Fruit fly (Drosophila melanogaster) whole organism, embryonic: ENCODE results near the gene CG13392.

Source experiments
- Bgb ChIP-seq: fragments of 200-800 bp; sonication (Bioruptor generic); IDR thresholded peaks from 2 replicates; pipeline ENCODE4 v1.3.6; 2022; ENCODE audit warnings: missing biosample characterization, missing genetic modification characterization; ENCODE audit not compliant: partially characterized antibody
- CG11247 ChIP-seq: fragments of 200-800 bp; sonication (Bioruptor generic); IDR thresholded peaks from 2 replicates; pipeline ENCODE4 v1.3.6; 2022; ENCODE audit warnings: missing biosample characterization, missing genetic modification characterization
- CG11398 ChIP-seq: fragments of 200-800 bp; sonication (Bioruptor generic); optimal IDR thresholded peaks from 2 replicates; lab custom pipeline; 2016; ENCODE audit warnings: missing biosample characterization, missing genetic modification characterization
- CG12071 ChIP-seq: fragments of 200-800 bp; sonication (Bioruptor generic); optimal IDR thresholded peaks from 3 replicates; lab custom pipeline; 2018; ENCODE audit warnings: missing biosample characterization, mild to moderate bottlenecking, missing genetic modification characterization
- CG12104 ChIP-seq: fragments of 200-800 bp; sonication (Bioruptor generic); optimal IDR thresholded peaks from 3 replicates; lab custom pipeline; 2016; ENCODE audit warnings: missing biosample characterization, missing genetic modification characterization
- CG13123 ChIP-seq: fragments of 200-800 bp; sonication (Bioruptor generic); optimal IDR thresholded peaks from 2 replicates; lab custom pipeline; 2016; ENCODE audit warnings: missing biosample characterization, missing genetic modification characterization
- CG14050 ChIP-seq: fragments of 200-800 bp; sonication (Bioruptor generic); IDR thresholded peaks from 3 replicates; pipeline ENCODE4 v1.3.6; 2022; ENCODE audit warnings: missing biosample characterization, missing genetic modification characterization
- CG16779 ChIP-seq: fragments of 200-800 bp; sonication (Bioruptor generic); IDR thresholded peaks from 2 replicates; pipeline ENCODE4 v1.3.6; 2022; ENCODE audit warnings: missing biosample characterization, missing genetic modification characterization
- CG17385 ChIP-seq: fragments of 200-800 bp; sonication (Bioruptor generic); optimal IDR thresholded peaks from 3 replicates; lab custom pipeline; 2018; ENCODE audit warnings: missing biosample characterization, mild to moderate bottlenecking, missing genetic modification characterization
- CG31224 ChIP-seq: fragments of 200-800 bp; sonication (Bioruptor generic); IDR thresholded peaks from 2 replicates; pipeline ENCODE4 v1.3.6; 2022; ENCODE audit warnings: missing biosample characterization, missing genetic modification characterization
- CG3281 ChIP-seq: fragments of 200-800 bp; sonication (Bioruptor generic); optimal IDR thresholded peaks from 3 replicates; lab custom pipeline; 2017; ENCODE audit warnings: missing biosample characterization, mild to moderate bottlenecking, missing genetic modification characterization
- CG33557 ChIP-seq: fragments of 200-800 bp; sonication (Bioruptor generic); optimal IDR thresholded peaks from 2 replicates; lab custom pipeline; 2019; ENCODE audit warnings: missing biosample characterization, mild to moderate bottlenecking, missing genetic modification characterization, moderate library complexity
- CG3407 ChIP-seq: fragments of 200-800 bp; sonication (Bioruptor generic); optimal IDR thresholded peaks from 2 replicates; lab custom pipeline; 2018; ENCODE audit warnings: missing biosample characterization, mild to moderate bottlenecking, missing genetic modification characterization
- CG4360 ChIP-seq: fragments of 200-800 bp; sonication (Bioruptor generic); IDR thresholded peaks from 2 replicates; pipeline ENCODE4 v1.3.6; 2022; ENCODE audit warnings: missing biosample characterization, missing genetic modification characterization
- CG43689 ChIP-seq: fragments of 200-800 bp; sonication (Bioruptor generic); IDR thresholded peaks from 2 replicates; pipeline ENCODE4 v1.3.6; 2022; ENCODE audit warnings: missing biosample characterization, missing genetic modification characterization
- CG4820 ChIP-seq: fragments of 200-800 bp; sonication (Bioruptor generic); optimal IDR thresholded peaks from 3 replicates; lab custom pipeline; 2016; ENCODE audit warnings: missing biosample characterization, missing genetic modification characterization
- CG5180 ChIP-seq: fragments of 200-800 bp; sonication (Bioruptor generic); optimal IDR thresholded peaks from 3 replicates; lab custom pipeline; 2017; ENCODE audit warnings: missing biosample characterization, missing genetic modification characterization, mild to moderate bottlenecking, moderate library complexity, missing genetic modification reagents
- CG8281 ChIP-seq: fragments of 200-800 bp; sonication (Bioruptor generic); optimal IDR thresholded peaks from 2 replicates; lab custom pipeline; 2018; ENCODE audit warnings: missing biosample characterization, mild to moderate bottlenecking, missing genetic modification characterization, moderate library complexity
- CkIIα-i1 ChIP-seq: fragments of 200-800 bp; sonication (Bioruptor generic); IDR thresholded peaks from 2 replicates; pipeline ENCODE4 v1.3.6; 2022; ENCODE audit warnings: missing biosample characterization, missing genetic modification characterization
- Drgx ChIP-seq: fragments of 200-800 bp; sonication (Bioruptor generic); IDR thresholded peaks from 2 replicates; pipeline ENCODE4 v1.3.6; 2022; ENCODE audit warnings: missing biosample characterization, missing genetic modification characterization
- Fer1 ChIP-seq: fragments of 200-800 bp; sonication (Bioruptor generic); optimal IDR thresholded peaks from 2 replicates; lab custom pipeline; 2017; ENCODE audit warnings: missing biosample characterization, mild to moderate bottlenecking, missing genetic modification characterization
- Hr39 ChIP-seq: fragments of >200 bp; optimal IDR thresholded peaks from 2 replicates; lab custom pipeline; 2017
- Lpt ChIP-seq: fragments of >200 bp; optimal IDR thresholded peaks from 2 replicates; lab custom pipeline; 2018; ENCODE audit warnings: missing biosample characterization, missing genetic modification characterization
- Med ChIP-seq: fragments of 200-800 bp; sonication (Bioruptor generic); peaks from one replicate; lab custom pipeline; 2016; ENCODE audit warnings: missing biosample characterization, missing genetic modification characterization, mild to moderate bottlenecking, inconsistent platforms, moderate library complexity
- Nf-YA ChIP-seq: fragments of 200-800 bp; sonication (Bioruptor generic); IDR thresholded peaks from 2 replicates; pipeline ENCODE4 v1.3.6; 2022; ENCODE audit warnings: missing biosample characterization, missing genetic modification characterization
- Oaz ChIP-seq: fragments of 200-800 bp; sonication (Bioruptor generic); IDR thresholded peaks from 2 replicates; pipeline ENCODE4 v1.3.6; 2022; ENCODE audit warnings: missing biosample characterization, missing genetic modification characterization
- Pdp1 ChIP-seq, 2 experiments: fragments of 200-800 bp; sonication (Bioruptor generic); optimal IDR thresholded peaks; 3 replicates each; lab custom pipeline; 2016; ENCODE audit warnings: missing biosample characterization in 2 of 2, missing genetic modification characterization in 2 of 2, mild to moderate bottlenecking in 1 of 2, moderate library complexity in 1 of 2
- Rx ChIP-seq: fragments of 200-800 bp; sonication (Bioruptor generic); IDR thresholded peaks from 2 replicates; pipeline ENCODE4 v1.3.6; 2022; ENCODE audit warnings: missing biosample characterization, missing genetic modification characterization
- Six4 ChIP-seq: fragments of 200-800 bp; sonication (Bioruptor generic); optimal IDR thresholded peaks from 2 replicates; lab custom pipeline; 2016; ENCODE audit warnings: missing biosample characterization, missing genetic modification characterization
- abd-A ChIP-seq: fragments of 200-800 bp; sonication (Bioruptor generic); optimal IDR thresholded peaks from 3 replicates; lab custom pipeline; 2019; ENCODE audit warnings: missing biosample characterization, mild to moderate bottlenecking, missing genetic modification characterization, moderate library complexity
- bcd ChIP-seq: fragments of 200-800 bp; sonication (Bioruptor generic); optimal IDR thresholded peaks from 2 replicates; lab custom pipeline; 2017; ENCODE audit warnings: missing biosample characterization, mild to moderate bottlenecking, missing genetic modification characterization
- bowl ChIP-seq: fragments of 200-800 bp; sonication (Bioruptor generic); IDR thresholded peaks from 2 replicates; pipeline ENCODE4 v1.3.6; 2022; ENCODE audit warnings: missing biosample characterization, missing genetic modification characterization
- corto ChIP-seq: fragments of 200-800 bp; sonication (Bioruptor generic); optimal IDR thresholded peaks from 2 replicates; lab custom pipeline; 2016; ENCODE audit warnings: missing biosample characterization, mild to moderate bottlenecking, missing genetic modification characterization, moderate library complexity
- crol ChIP-seq: fragments of 200-800 bp; sonication (Bioruptor generic); IDR thresholded peaks from 2 replicates; pipeline ENCODE4 v1.3.6; 2022; ENCODE audit warnings: missing biosample characterization, missing genetic modification characterization
- dysf ChIP-seq: fragments of 200-800 bp; sonication (Bioruptor generic); IDR thresholded peaks from 3 replicates; pipeline ENCODE4 v1.3.6; 2022; ENCODE audit warnings: missing biosample characterization, missing genetic modification characterization
- ems ChIP-seq: fragments of 200-800 bp; sonication (Bioruptor generic); optimal IDR thresholded peaks from 3 replicates; lab custom pipeline; 2016; ENCODE audit warnings: missing biosample characterization, missing genetic modification characterization
- gce ChIP-seq: fragments of 200-800 bp; sonication (Bioruptor generic); IDR thresholded peaks from 3 replicates; pipeline ENCODE4 v1.3.6; 2022; ENCODE audit warnings: missing biosample characterization, missing genetic modification characterization
- gsb-n ChIP-seq: fragments of 200-800 bp; sonication (Bioruptor generic); optimal IDR thresholded peaks from 3 replicates; lab custom pipeline; 2018; ENCODE audit warnings: missing biosample characterization, mild to moderate bottlenecking, missing genetic modification characterization
- jing ChIP-seq: fragments of 200-800 bp; sonication (Bioruptor generic); optimal IDR thresholded peaks from 2 replicates; lab custom pipeline; 2018; ENCODE audit warnings: missing biosample characterization, mild to moderate bottlenecking, missing genetic modification characterization
- nerfin-2 ChIP-seq: fragments of 200-800 bp; sonication (Bioruptor generic); IDR thresholded peaks from 2 replicates; pipeline ENCODE4 v1.3.6; 2022; ENCODE audit warnings: missing biosample characterization, missing genetic modification characterization; ENCODE audit not compliant: partially characterized antibody
- nom ChIP-seq: fragments of 200-800 bp; sonication (Bioruptor generic); optimal IDR thresholded peaks from 2 replicates; lab custom pipeline; 2017; ENCODE audit warnings: missing biosample characterization, missing genetic modification characterization, mild to moderate bottlenecking, moderate library complexity, missing genetic modification reagents
- psq ChIP-seq: fragments of 200-800 bp; sonication (Bioruptor generic); optimal IDR thresholded peaks from 2 replicates; lab custom pipeline; 2017; ENCODE audit warnings: missing biosample characterization, missing genetic modification characterization
- ranshi ChIP-seq: fragments of 200-800 bp; sonication (Bioruptor generic); IDR thresholded peaks from 2 replicates; pipeline ENCODE4 v1.3.6; 2022; ENCODE audit warnings: missing biosample characterization, missing genetic modification characterization
- scrt ChIP-seq: fragments of 200-800 bp; sonication (Bioruptor generic); optimal IDR thresholded peaks from 2 replicates; lab custom pipeline; 2018; ENCODE audit warnings: missing biosample characterization, mild to moderate bottlenecking, missing genetic modification characterization, moderate library complexity
- sd ChIP-seq: fragments of 200-800 bp; sonication (Bioruptor generic); optimal IDR thresholded peaks from 3 replicates; lab custom pipeline; 2018; ENCODE audit warnings: missing biosample characterization, mild to moderate bottlenecking, missing genetic modification characterization, moderate library complexity
- twi ChIP-seq: fragments of 200-800 bp; optimal IDR thresholded peaks from 2 replicates; lab custom pipeline; 2019; ENCODE audit warnings: missing biosample characterization, mild to moderate bottlenecking, missing genetic modification characterization, moderate library complexity
- vvl ChIP-seq: fragments of 200-800 bp; sonication (Bioruptor generic); IDR thresholded peaks from 2 replicates; pipeline ENCODE4 v1.3.6; 2022; ENCODE audit warnings: missing biosample characterization, missing genetic modification characterization
- z ChIP-seq: fragments of 200-800 bp; sonication (Bioruptor generic); IDR thresholded peaks from 3 replicates; pipeline ENCODE4 v1.3.6; 2022; ENCODE audit warnings: missing biosample characterization, missing genetic modification characterization
- zfh1 ChIP-seq: fragments of 200-800 bp; sonication (Bioruptor generic); IDR thresholded peaks from 3 replicates; pipeline ENCODE4 v1.3.6; 2022; ENCODE audit warnings: missing biosample characterization, missing genetic modification characterization

CG13392 gene

dm6 chr2L:8419382-8419940 is 36.9 kb upstream of the CG13392 start (continued):
- TF ChIP-seq Pdp1 (GFP tag; optimal IDR thresholded peaks at IDR 0.05; lab: Kevin White, UChicago) (no peak), CG11398 (GFP tag; lab: Kevin White, UChicago) (no peak), nerfin-2 (0 out of 2 replicates have a peak, but pooled peaks have one; percentile 39), CG3407 (GFP tag; lab: Kevin White, UChicago) (no peak), zfh1 (GFP tag; lab: Robert Waterston, UW) (no peak), CG17385 (GFP tag; lab: Kevin White, UChicago) (peak; percentile 64), corto (GFP tag; lab: Kevin White, UChicago) (no peak), Nf-YA (no peak), Med (GFP tag; lab: Kevin White, UChicago) (peak; percentile 1), CG31224 (GFP tag; lab: Robert Waterston, UW) (no peak), Oaz (no peak), bowl (no peak), CkIIα-i1 (no peak), gce (GFP tag; lab: Robert Waterston, UW) (no peak), ems (GFP tag; lab: Kevin White, UChicago) (no peak), Rx (GFP tag; lab: Robert Waterston, UW) (no peak), CG4820 (GFP tag; lab: Kevin White, UChicago) (no peak), gsb-n (tag; lab: Kevin White, UChicago) (peak; percentile 38), CG12104 (GFP tag; lab: Kevin White, UChicago) (no peak), dysf (GFP tag; lab: Robert Waterston, UW) (no peak), CG14050 (GFP tag; lab: Robert Waterston, UW) (no peak), Six4 (GFP tag; lab: Kevin White, UChicago) (no peak), CG13123 (GFP tag; lab: Kevin White, UChicago) (no peak), sd (peak; percentile 29), CG12071 (GFP tag; lab: Kevin White, UChicago) (no peak), jing (GFP tag; lab: Kevin White, UChicago) (no peak), Lpt (GFP tag; lab: Kevin White, UChicago) (no peak), CG16779 (GFP tag; lab: Robert Waterston, UW) (no peak), Fer1 (GFP tag; lab: Kevin White, UChicago) (no peak), CG5180 (GFP tag; lab: Kevin White, UChicago) (no peak), CG43689 (GFP tag; lab: Robert Waterston, UW) (no peak), CG4360 (GFP tag; lab: Robert Waterston, UW) (peak; percentile 69), CG8281 (peak; percentile 2), CG33557 (GFP tag; lab: Kevin White, UChicago) (no peak), scrt (GFP tag; lab: Kevin White, UChicago) (no peak), crol (GFP tag; lab: Robert Waterston, UW) (peak; percentile 81), vvl (GFP tag; lab: Robert Waterston, UW) (no peak)

- TF ChIP-seq Hr39 (lab: Kevin White, UChicago), result no peak
- TF ChIP-seq sd, result peak; percentile 85
- no peak for TF ChIP-seq Bgb (GFP tag; lab: Robert Waterston, UW)
- peak; percentile 83 for TF ChIP-seq nom
- TF ChIP-seq bcd (GFP tag; lab: Kevin White, UChicago), result no peak
- TF ChIP-seq Med (GFP tag; lab: Kevin White, UChicago), result peak; percentile 65
- no peak for TF ChIP-seq psq (GFP tag; lab: Kevin White, UChicago)
- peak; percentile 51 for TF ChIP-seq CG5180 (GFP tag; lab: Kevin White, UChicago)
- peak; percentile 88 for TF ChIP-seq twi (tag; lab: Kevin White, UChicago)
- TF ChIP-seq CG11247 (GFP tag; lab: Robert Waterston, UW), result no peak
- no peak for TF ChIP-seq CG3281 (GFP tag; lab: Kevin White, UChicago)
- no peak for TF ChIP-seq ranshi (GFP tag; lab: Robert Waterston, UW)
- TF ChIP-seq abd-A (tag; lab: Kevin White, UChicago), result peak; percentile 33
- TF ChIP-seq Drgx, result 0 out of 2 replicates have a peak, but pooled peaks have one; percentile 24
- TF ChIP-seq z (GFP tag; lab: Robert Waterston, UW), result peak; percentile 82
These were observed 35.7 kb upstream of the CG13392 start for dm6 chr2L:8418113-8418885.
